Worm (Caenorhabditis elegans) whole organism, young adult: Measurements from ENCODE around the gene gbb-2.

Experiments
- D2030.7 ChIP-seq: fragments of 200-800 bp; sonication (Bioruptor generic); IDR thresholded peaks from 2 replicates; pipeline ENCODE4 v1.3.6; 2022; ENCODE audit warnings: missing genetic modification reagents, missing genetic modification characterization, missing compliant biosample characterization
- F33H1.4 ChIP-seq: fragments of 200-800 bp; sonication (Bioruptor generic); IDR thresholded peaks from 2 replicates; pipeline ENCODE4 v1.3.6; 2022; ENCODE audit warnings: missing genetic modification reagents, missing genetic modification characterization, missing compliant biosample characterization
- F37B4.10 ChIP-seq: fragments of 200-800 bp; sonication (Bioruptor generic); IDR thresholded peaks from 2 replicates; pipeline ENCODE4 v1.3.6; 2022; ENCODE audit warnings: missing genetic modification characterization, missing compliant biosample characterization
- F52B5.7 ChIP-seq: sonication (generic microtip); optimal IDR thresholded peaks from 2 replicates; lab custom pipeline; 2016; ENCODE audit warnings: mild to moderate bottlenecking, missing genetic modification characterization, missing compliant biosample characterization
- F57A8.1 ChIP-seq: fragments of 200-800 bp; sonication (Bioruptor generic); optimal IDR thresholded peaks from 2 replicates; lab custom pipeline; 2018; ENCODE audit warnings: mild to moderate bottlenecking, missing genetic modification characterization, moderate library complexity, missing compliant biosample characterization
- F57C9.4 ChIP-seq: sonication (generic microtip); optimal IDR thresholded peaks from 2 replicates; lab custom pipeline; 2017; ENCODE audit warnings: mild to moderate bottlenecking, missing genetic modification characterization, missing compliant biosample characterization
- T07F8.4 ChIP-seq: sonication (generic microtip); optimal IDR thresholded peaks from 2 replicates; lab custom pipeline; 2016; ENCODE audit warnings: mild to moderate bottlenecking, missing genetic modification characterization, moderate library complexity, missing compliant biosample characterization
- Y53G8AR.9 ChIP-seq: fragments of 200-800 bp; sonication (Bioruptor generic); conservative IDR thresholded peaks from 2 replicates; pipeline ENCODE4 v1.3.6; 2022; ENCODE audit warnings: missing genetic modification reagents, missing genetic modification characterization, missing compliant biosample characterization
- Y67H2A.10 ChIP-seq: fragments of 200-800 bp; sonication (Bioruptor generic); conservative IDR thresholded peaks from 2 replicates; pipeline ENCODE4 v1.3.6; 2022; ENCODE audit warnings: missing genetic modification reagents, missing genetic modification characterization, missing compliant biosample characterization
- Y79H2A.3 ChIP-seq: fragments of 200-800 bp; sonication (Bioruptor generic); conservative IDR thresholded peaks from 2 replicates; pipeline ENCODE4 v1.3.6; 2022; ENCODE audit warnings: missing genetic modification reagents, missing genetic modification characterization, missing compliant biosample characterization
- akir-1 ChIP-seq: fragments of 200-800 bp; sonication (Bioruptor generic); optimal IDR thresholded peaks from 2 replicates; lab custom pipeline; 2018; ENCODE audit warnings: mild to moderate bottlenecking, missing genetic modification characterization, moderate library complexity, missing compliant biosample characterization
- aptf-3 ChIP-seq: fragments of 200-800 bp; sonication (Bioruptor generic); IDR thresholded peaks from 2 replicates; pipeline ENCODE4 v1.3.6; 2022; ENCODE audit warnings: missing genetic modification characterization, missing compliant biosample characterization
- atf-7 ChIP-seq: sonication (generic microtip); optimal IDR thresholded peaks from 2 replicates; lab custom pipeline; 2017; ENCODE audit warnings: mild to moderate bottlenecking, missing genetic modification characterization, missing compliant biosample characterization
- attf-6 ChIP-seq: fragments of 200-800 bp; sonication (Bioruptor generic); IDR thresholded peaks from 2 replicates; pipeline ENCODE4 v1.3.6; 2022; ENCODE audit warnings: missing genetic modification reagents, missing genetic modification characterization, missing compliant biosample characterization
- ccch-3 ChIP-seq: fragments of 200-800 bp; sonication (Bioruptor generic); optimal IDR thresholded peaks from 2 replicates; lab custom pipeline; 2018; ENCODE audit warnings: mild to moderate bottlenecking, missing genetic modification characterization, missing compliant biosample characterization
- cebp-1 ChIP-seq, 2 experiments: fragments of 200-800 bp in 1 of 2; sonication (Bioruptor generic) in 1 of 2; sonication (generic microtip) in 1 of 2; IDR thresholded peaks in 1 of 2; optimal IDR thresholded peaks in 1 of 2; 2 replicates each; pipeline versions ENCODE4 v1.3.6 to Lab custom; 2017 to 2022; ENCODE audit warnings: missing compliant biosample characterization in 2 of 2, missing genetic modification characterization in 2 of 2, mild to moderate bottlenecking in 1 of 2, missing genetic modification reagents in 1 of 2, moderate library complexity in 1 of 2
- ceh-58 ChIP-seq: fragments of 200-800 bp; sonication (Bioruptor generic); IDR thresholded peaks from 2 replicates; pipeline ENCODE4 v1.3.6; 2022; ENCODE audit warnings: missing genetic modification characterization, missing compliant biosample characterization
- chd-7 ChIP-seq: sonication (generic microtip); optimal IDR thresholded peaks from 2 replicates; lab custom pipeline; 2016; ENCODE audit warnings: mild to moderate bottlenecking, missing genetic modification characterization, moderate library complexity, missing compliant biosample characterization
- die-1 ChIP-seq: sonication (generic microtip); optimal IDR thresholded peaks from 2 replicates; lab custom pipeline; 2016; ENCODE audit warnings: missing genotype, mild to moderate bottlenecking, missing genetic modification characterization, missing compliant biosample characterization
- dpl-1 ChIP-seq: fragments of 150-350 bp; optimal IDR thresholded peaks from 2 replicates; lab custom pipeline; 2014; ENCODE audit warnings: missing biosample characterization, missing genetic modification reagents, missing genetic modification characterization
- egl-44 ChIP-seq: fragments of 200-800 bp; sonication (Bioruptor generic); IDR thresholded peaks from 2 replicates; pipeline ENCODE4 v1.3.6; 2022; ENCODE audit warnings: missing genetic modification reagents, missing genetic modification characterization, missing compliant biosample characterization
- ekl-4 ChIP-seq: fragments of 200-800 bp; sonication (Bioruptor generic); IDR thresholded peaks from 2 replicates; pipeline ENCODE4 v1.3.6; 2022; ENCODE audit warnings: missing genetic modification reagents, missing genetic modification characterization, missing compliant biosample characterization
- ets-4 ChIP-seq: fragments of 200-800 bp; sonication (Bioruptor generic); optimal IDR thresholded peaks from 2 replicates; lab custom pipeline; 2018; ENCODE audit warnings: mild to moderate bottlenecking, missing genetic modification characterization, missing compliant biosample characterization
- him-1 ChIP-seq: sonication (generic microtip); optimal IDR thresholded peaks from 2 replicates; lab custom pipeline; 2016; ENCODE audit warnings: missing genotype, missing genetic modification reagents, missing genetic modification characterization, missing compliant biosample characterization
- hlh-26 ChIP-seq: fragments of 200-800 bp; sonication (Bioruptor generic); conservative IDR thresholded peaks from 2 replicates; pipeline ENCODE4 v1.3.6; 2022; ENCODE audit warnings: missing genetic modification reagents, missing genetic modification characterization, missing compliant biosample characterization
- hmg-20 ChIP-seq: fragments of 200-800 bp; sonication (Bioruptor generic); IDR thresholded peaks from 2 replicates; pipeline ENCODE4 v1.3.6; 2022; ENCODE audit warnings: missing genetic modification reagents, missing genetic modification characterization, missing compliant biosample characterization
- hrde-1 ChIP-seq: sonication (generic microtip); optimal IDR thresholded peaks from 2 replicates; lab custom pipeline; 2016; ENCODE audit warnings: missing genetic modification characterization, mild to moderate bottlenecking, missing compliant biosample characterization, moderate library complexity, missing genotype, missing genetic modification reagents, borderline replicate concordance
- lin-35 ChIP-seq, 3 experiments: fragments of 150-350 bp in 2 of 3; sonication (generic microtip) in 1 of 3; optimal IDR thresholded peaks; 2 replicates each; lab custom pipeline; 2014 to 2018; ENCODE audit warnings: missing biosample characterization in 3 of 3, missing genetic modification characterization in 3 of 3, missing genetic modification reagents in 3 of 3
- lir-1 ChIP-seq: fragments of 200-800 bp; sonication (Bioruptor generic); conservative IDR thresholded peaks from 2 replicates; pipeline ENCODE4 v1.3.6; 2022; ENCODE audit warnings: missing genetic modification reagents, missing genetic modification characterization, missing compliant biosample characterization
- lsy-27 ChIP-seq: sonication (generic microtip); optimal IDR thresholded peaks from 2 replicates; lab custom pipeline; 2017; ENCODE audit warnings: missing genetic modification characterization, mild to moderate bottlenecking, missing compliant biosample characterization, antibody characterized with exemption, missing genotype, borderline replicate concordance; ENCODE audit not compliant: insufficient read depth
- madf-10 ChIP-seq: sonication (generic microtip); optimal IDR thresholded peaks from 2 replicates; lab custom pipeline; 2016; ENCODE audit warnings: mild to moderate bottlenecking, missing genetic modification characterization, missing compliant biosample characterization
- madf-6 ChIP-seq: fragments of 200-800 bp; sonication (Bioruptor generic); IDR thresholded peaks from 2 replicates; pipeline ENCODE4 v1.3.6; 2022; ENCODE audit warnings: missing genetic modification reagents, missing genetic modification characterization, missing compliant biosample characterization
- mxl-1 ChIP-seq: sonication (generic microtip); optimal IDR thresholded peaks from 2 replicates; lab custom pipeline; 2016; ENCODE audit warnings: missing genetic modification characterization, missing compliant biosample characterization
- nfyb-1 ChIP-seq: fragments of 200-800 bp; sonication (Bioruptor generic); IDR thresholded peaks from 2 replicates; pipeline ENCODE4 v1.3.6; 2022; ENCODE audit warnings: missing genetic modification reagents, missing genetic modification characterization, missing compliant biosample characterization
- nhr-90 ChIP-seq: sonication (generic microtip); optimal IDR thresholded peaks from 2 replicates; lab custom pipeline; 2016; ENCODE audit warnings: missing genotype, mild to moderate bottlenecking, missing genetic modification characterization, missing compliant biosample characterization
- pha-4 ChIP-seq: fragments of 150-350 bp; sonication (generic microtip); optimal IDR thresholded peaks from 2 replicates; lab custom pipeline; 2014; ENCODE audit warnings: missing biosample characterization, missing genetic modification reagents, missing genetic modification characterization
- sdz-38 ChIP-seq: sonication (generic microtip); optimal IDR thresholded peaks from 2 replicates; lab custom pipeline; 2016; ENCODE audit warnings: missing genotype, missing genetic modification characterization, missing compliant biosample characterization
- sea-2 ChIP-seq: fragments of 200-800 bp; sonication (Bioruptor generic); IDR thresholded peaks from 2 replicates; pipeline ENCODE4 v1.3.6; 2022; ENCODE audit warnings: missing genetic modification characterization, missing compliant biosample characterization
- unc-130 ChIP-seq: sonication (generic microtip); optimal IDR thresholded peaks from 2 replicates; lab custom pipeline; 2016; ENCODE audit warnings: missing genetic modification reagents, missing genetic modification characterization, missing compliant biosample characterization
- xnd-1 ChIP-seq: sonication (generic microtip); optimal IDR thresholded peaks from 2 replicates; lab custom pipeline; 2016; ENCODE audit warnings: missing genotype, missing genetic modification reagents, missing genetic modification characterization, missing compliant biosample characterization
- zim-3 ChIP-seq: sonication (generic microtip); optimal IDR thresholded peaks from 2 replicates; lab custom pipeline; 2017; ENCODE audit warnings: mild to moderate bottlenecking, missing genetic modification characterization, moderate library complexity, missing compliant biosample characterization
- ztf-22 ChIP-seq: fragments of 200-800 bp; sonication (Bioruptor generic); optimal IDR thresholded peaks from 2 replicates; lab custom pipeline; 2018; ENCODE audit warnings: mild to moderate bottlenecking, missing genetic modification characterization, moderate library complexity, missing compliant biosample characterization
- ztf-28 ChIP-seq: fragments of 200-800 bp; sonication (Bioruptor generic); IDR thresholded peaks from 2 replicates; pipeline ENCODE4 v1.3.6; 2022; ENCODE audit warnings: missing genetic modification reagents, missing genetic modification characterization, missing compliant biosample characterization
- ztf-3 ChIP-seq: fragments of 200-800 bp; sonication (Bioruptor generic); optimal IDR thresholded peaks from 2 replicates; lab custom pipeline; 2018; ENCODE audit warnings: mild to moderate bottlenecking, missing genetic modification characterization, missing compliant biosample characterization
- ztf-6 ChIP-seq: fragments of 200-800 bp; sonication (Bioruptor generic); IDR thresholded peaks from 2 replicates; pipeline ENCODE4 v1.3.6; 2022; ENCODE audit warnings: missing genetic modification reagents, missing genetic modification characterization, missing compliant biosample characterization

gbb-2 gene

ce11 chrIV:4449843-4450242 lies 56.7 kb downstream of the gbb-2 start (continued):
- TF ChIP-seq egl-44 (GFP tag; lab: Robert Waterston, UW) (0 out of 2 replicates have a peak, but pooled peaks have one; percentile 24), F57C9.4 (tag; lab: Kevin White, UChicago) (no peak), sea-2 (GFP tag; lab: Robert Waterston, UW) (no peak), unc-130 (GFP tag; lab: Kevin White, UChicago) (no peak), Y67H2A.10 (GFP tag; lab: Robert Waterston, UW) (no peak), pha-4 (tag; lab: Kevin White, UChicago) (no peak), ztf-28 (GFP tag; lab: Robert Waterston, UW) (no peak), T07F8.4 (tag; lab: Kevin White, UChicago) (no peak), chd-7 (tag; lab: Kevin White, UChicago) (no peak), akir-1 (GFP tag; lab: Kevin White, UChicago) (no peak), madf-10 (tag; lab: Kevin White, UChicago) (peak; percentile 64), xnd-1 (tag; lab: Kevin White, UChicago) (peak; percentile 2), ets-4 (GFP tag; lab: Kevin White, UChicago) (no peak), ztf-22 (GFP tag; lab: Kevin White, UChicago) (no peak), dpl-1 (GFP tag; lab: Kevin White, UChicago) (no peak), nhr-90 (tag; lab: Kevin White, UChicago) (peak; percentile 47), sdz-38 (tag; lab: Kevin White, UChicago) (no peak), lin-35 (GFP tag; optimal IDR thresholded peaks at IDR 0.05; lab: Kevin White, UChicago) (peak in 1 of 3 experiments; percentile 50), hrde-1 (tag; lab: Kevin White, UChicago) (peak; percentile 51), Y79H2A.3 (peak; percentile 40; the same call in 1 of the 2 replicates), F37B4.10 (GFP tag; lab: Robert Waterston, UW) (no peak), hlh-26 (GFP tag; lab: Robert Waterston, UW) (no peak), atf-7 (tag; lab: Kevin White, UChicago) (peak; percentile 49), lsy-27 (no peak), D2030.7 (GFP tag; lab: Robert Waterston, UW) (peak; percentile 35; the same call in 1 of the 2 replicates), ztf-3 (GFP tag; lab: Kevin White, UChicago) (no peak), lir-1 (no peak), cebp-1 (GFP tag; IDR thresholded peaks at IDR 0.05; lab: Robert Waterston, UW) (no peak), cebp-1 (tag; optimal IDR thresholded peaks at IDR 0.05; lab: Kevin White, UChicago) (peak; percentile 56), nfyb-1 (GFP tag; lab: Robert Waterston, UW) (peak; percentile 82)

ce11 chrIV:4449439-4449838 lies 57.1 kb downstream of the gbb-2 start, which contains the start of gene R08C7.12:
Gene R08C7.12 (plus strand): TSS chrIV:4449739.
- TF ChIP-seq F57A8.1 (GFP tag; lab: Kevin White, UChicago) (no peak), madf-6 (GFP tag; lab: Robert Waterston, UW) (peak; percentile 23; the same call in 1 of the 2 replicates)

- TF ChIP-seq Y67H2A.10 (GFP tag; lab: Robert Waterston, UW), result no peak
- TF ChIP-seq hmg-20, result no peak
- no peak for TF ChIP-seq mxl-1 (tag; lab: Kevin White, UChicago)
- no peak for TF ChIP-seq die-1 (tag; lab: Kevin White, UChicago)
- TF ChIP-seq lin-35 (GFP tag; optimal IDR thresholded peaks at IDR 0.05; lab: Kevin White, UChicago), result no peak
- TF ChIP-seq Y53G8AR.9, result no peak
- no peak for TF ChIP-seq F52B5.7 (tag; lab: Kevin White, UChicago)
- no peak for TF ChIP-seq him-1
- TF ChIP-seq F33H1.4 (GFP tag; lab: Robert Waterston, UW), result no peak
- TF ChIP-seq cebp-1 (GFP tag; IDR thresholded peaks at IDR 0.05; lab: Robert Waterston, UW), result no peak
- no peak for TF ChIP-seq cebp-1 (tag; optimal IDR thresholded peaks at IDR 0.05; lab: Kevin White, UChicago)
- TF ChIP-seq ztf-6 (GFP tag; lab: Robert Waterston, UW), result no peak
- no peak for TF ChIP-seq ekl-4 (GFP tag; lab: Robert Waterston, UW)
- no peak for TF ChIP-seq zim-3 (tag; lab: Kevin White, UChicago)
- no peak for TF ChIP-seq ccch-3
- no peak for TF ChIP-seq ceh-58 (GFP tag; lab: Robert Waterston, UW)
- no peak for TF ChIP-seq F57C9.4 (tag; lab: Kevin White, UChicago)
- no peak for TF ChIP-seq hrde-1 (tag; lab: Kevin White, UChicago)
- TF ChIP-seq aptf-3 (GFP tag; lab: Robert Waterston, UW), result no peak
- TF ChIP-seq attf-6 (GFP tag; lab: Robert Waterston, UW), result no peak
Observed at ce11 chrIV:4448343-4448742, 58.2 kb downstream of the gbb-2 start.
